Worm (Caenorhabditis elegans): ENCODE measurements around the gene W04E12.5.

- TF ChIP-seq him-1 (tag; optimal IDR thresholded peaks at IDR 0.05) (no peak), dao-5 (tag; optimal IDR thresholded peaks at IDR 0.05) (no peak)
Measured at ce11 chrV:19738117-19738516, 7.8 kb upstream of the W04E12.5 start, which contains the start of gene fbxa-131.

All from whole organism, L4/young adult.